Worm (Caenorhabditis elegans) whole organism, mixed stage, embryonic: ENCODE measurements around the gene snu-13.

Experiments used
- M03D4.4 ChIP-seq: sonication (generic microtip); optimal IDR thresholded peaks from 2 replicates; lab custom pipeline; 2017; ENCODE audit warnings: mild to moderate bottlenecking, missing genetic modification characterization, missing compliant biosample characterization
- bed-3 ChIP-seq: fragments of 200-800 bp; sonication (Bioruptor generic); optimal IDR thresholded peaks from 3 replicates; lab custom pipeline; 2018; ENCODE audit warnings: mild to moderate bottlenecking, missing genetic modification characterization, moderate library complexity, missing compliant biosample characterization
- blmp-1 ChIP-seq: fragments of 150-350 bp; optimal IDR thresholded peaks from 2 replicates; lab custom pipeline; 2014; ENCODE audit warnings: missing biosample characterization, missing genetic modification characterization
- ceh-39 ChIP-seq: fragments of 150-350 bp; optimal IDR thresholded peaks from 2 replicates; lab custom pipeline; 2014; ENCODE audit warnings: missing biosample characterization, missing genetic modification characterization
- ceh-83 ChIP-seq: fragments of 200-800 bp; sonication (Bioruptor generic); optimal IDR thresholded peaks from 2 replicates; lab custom pipeline; 2018; ENCODE audit warnings: mild to moderate bottlenecking, missing genetic modification characterization, missing compliant biosample characterization
- ces-1 ChIP-seq: fragments of 150-350 bp; optimal IDR thresholded peaks from 2 replicates; lab custom pipeline; 2014; ENCODE audit warnings: missing biosample characterization, missing genetic modification reagents, missing genetic modification characterization
- cnd-1 ChIP-seq: fragments of 200-800 bp; sonication (Bioruptor generic); optimal IDR thresholded peaks from 2 replicates; lab custom pipeline; 2018; ENCODE audit warnings: mild to moderate bottlenecking, missing genetic modification characterization, missing compliant biosample characterization
- drap-1 ChIP-seq: fragments of 200-800 bp; sonication (Bioruptor generic); optimal IDR thresholded peaks from 3 replicates; lab custom pipeline; 2018; ENCODE audit warnings: mild to moderate bottlenecking, missing genetic modification characterization, missing compliant biosample characterization
- elt-1 ChIP-seq: sonication (generic microtip); optimal IDR thresholded peaks from 2 replicates; lab custom pipeline; 2017; ENCODE audit warnings: missing genetic modification characterization, mild to moderate bottlenecking, missing compliant biosample characterization, antibody characterized with exemption, moderate library complexity, borderline replicate concordance; ENCODE audit not compliant: insufficient read depth
- elt-3 ChIP-seq: fragments of 150-350 bp; optimal IDR thresholded peaks from 2 replicates; lab custom pipeline; 2014; ENCODE audit warnings: missing biosample characterization, missing genetic modification characterization
- ham-2 ChIP-seq: fragments of 200-800 bp; sonication (Bioruptor generic); optimal IDR thresholded peaks from 2 replicates; lab custom pipeline; 2018; ENCODE audit warnings: mild to moderate bottlenecking, missing genetic modification characterization, missing compliant biosample characterization
- hlh-1 ChIP-seq: fragments of 150-350 bp; optimal IDR thresholded peaks from 2 replicates; lab custom pipeline; 2014; ENCODE audit warnings: missing biosample characterization, missing genetic modification reagents, missing genetic modification characterization
- lin-13 ChIP-seq: fragments of 150-350 bp; optimal IDR thresholded peaks from 2 replicates; lab custom pipeline; 2014; ENCODE audit warnings: missing biosample characterization, missing genetic modification characterization
- lin-32 ChIP-seq: fragments of 200-800 bp; sonication (Bioruptor generic); optimal IDR thresholded peaks from 2 replicates; lab custom pipeline; 2018; ENCODE audit warnings: mild to moderate bottlenecking, missing genetic modification characterization, missing compliant biosample characterization
- lsy-2 ChIP-seq: fragments of 150-350 bp; optimal IDR thresholded peaks from 2 replicates; lab custom pipeline; 2014; ENCODE audit warnings: missing biosample characterization, missing genetic modification characterization
- mab-5 ChIP-seq: fragments of 150-350 bp; optimal IDR thresholded peaks from 2 replicates; lab custom pipeline; 2014; ENCODE audit warnings: missing biosample characterization, missing genetic modification characterization
- mep-1 ChIP-seq: fragments of 150-350 bp; optimal IDR thresholded peaks from 2 replicates; lab custom pipeline; 2017; ENCODE audit warnings: missing biosample characterization, missing genetic modification reagents, missing genetic modification characterization, inconsistent platforms
- nhr-12 ChIP-seq: fragments of 150-350 bp; optimal IDR thresholded peaks from 2 replicates; lab custom pipeline; 2014; ENCODE audit warnings: missing biosample characterization, missing genetic modification characterization
- nhr-2 ChIP-seq: fragments of 150-350 bp; optimal IDR thresholded peaks from 2 replicates; lab custom pipeline; 2014; ENCODE audit warnings: missing biosample characterization, missing genetic modification characterization
- nhr-237 ChIP-seq: fragments of 150-350 bp; optimal IDR thresholded peaks from 2 replicates; lab custom pipeline; 2014; ENCODE audit warnings: missing biosample characterization, missing genetic modification characterization
- nhr-28 ChIP-seq: fragments of 150-350 bp; optimal IDR thresholded peaks from 2 replicates; lab custom pipeline; 2014; ENCODE audit warnings: missing biosample characterization, missing genetic modification characterization
- nhr-76 ChIP-seq: sonication (generic microtip); optimal IDR thresholded peaks from 2 replicates; lab custom pipeline; 2017; ENCODE audit warnings: missing biosample characterization, missing genetic modification characterization
- pha-4 ChIP-seq: fragments of 150-350 bp; optimal IDR thresholded peaks from 2 replicates; lab custom pipeline; 2018; ENCODE audit warnings: missing biosample characterization, missing genetic modification reagents, missing genetic modification characterization
- sem-2 ChIP-seq: fragments of 200-800 bp; sonication (Bioruptor generic); optimal IDR thresholded peaks from 2 replicates; lab custom pipeline; 2018; ENCODE audit warnings: mild to moderate bottlenecking, missing genetic modification characterization, missing compliant biosample characterization
- snpc-4 ChIP-seq: fragments of 150-350 bp; optimal IDR thresholded peaks from 2 replicates; lab custom pipeline; 2014; ENCODE audit warnings: missing biosample characterization, missing genetic modification characterization
- sptf-1 ChIP-seq: sonication (generic microtip); optimal IDR thresholded peaks from 2 replicates; lab custom pipeline; 2017; ENCODE audit warnings: mild to moderate bottlenecking, missing genetic modification characterization, moderate library complexity, missing compliant biosample characterization
- tbx-8 ChIP-seq: fragments of 200-800 bp; sonication (Bioruptor generic); optimal IDR thresholded peaks from 2 replicates; lab custom pipeline; 2018; ENCODE audit warnings: mild to moderate bottlenecking, missing genetic modification characterization, moderate library complexity, missing compliant biosample characterization
- unc-120 ChIP-seq: sonication (generic microtip); optimal IDR thresholded peaks from 2 replicates; lab custom pipeline; 2017; ENCODE audit warnings: missing genetic modification characterization, missing compliant biosample characterization; ENCODE audit not compliant: poor library complexity, severe bottlenecking
- unc-39 ChIP-seq: fragments of 150-350 bp; optimal IDR thresholded peaks from 2 replicates; lab custom pipeline; 2014; ENCODE audit warnings: missing biosample characterization, missing genetic modification characterization
- unc-62 ChIP-seq: fragments of 150-350 bp; optimal IDR thresholded peaks from 2 replicates; lab custom pipeline; 2014; ENCODE audit warnings: missing biosample characterization, missing genetic modification reagents, missing genetic modification characterization
- ztf-11 ChIP-seq: fragments of 150-350 bp; optimal IDR thresholded peaks from 2 replicates; lab custom pipeline; 2014; ENCODE audit warnings: missing biosample characterization, missing genetic modification characterization

Gene snu-13

ce11 chrII:10627086-10627485 is 31.3 kb downstream of the snu-13 start:
- no peak for TF ChIP-seq mab-5 (tag; lab: Kevin White, UChicago)
- TF ChIP-seq lsy-2, result no peak
- no peak for TF ChIP-seq tbx-8 (GFP tag; lab: Kevin White, UChicago)
- no peak for TF ChIP-seq nhr-2 (tag; lab: Kevin White, UChicago)
- TF ChIP-seq unc-120, result no peak
- no peak for TF ChIP-seq sptf-1
- no peak for TF ChIP-seq ham-2 (GFP tag; lab: Kevin White, UChicago)
- TF ChIP-seq nhr-237 (tag; lab: Kevin White, UChicago), result no peak
- TF ChIP-seq nhr-12 (tag; lab: Kevin White, UChicago), result no peak
- no peak for TF ChIP-seq bed-3 (GFP tag; lab: Kevin White, UChicago)
- TF ChIP-seq unc-39, result no peak

DNA sequence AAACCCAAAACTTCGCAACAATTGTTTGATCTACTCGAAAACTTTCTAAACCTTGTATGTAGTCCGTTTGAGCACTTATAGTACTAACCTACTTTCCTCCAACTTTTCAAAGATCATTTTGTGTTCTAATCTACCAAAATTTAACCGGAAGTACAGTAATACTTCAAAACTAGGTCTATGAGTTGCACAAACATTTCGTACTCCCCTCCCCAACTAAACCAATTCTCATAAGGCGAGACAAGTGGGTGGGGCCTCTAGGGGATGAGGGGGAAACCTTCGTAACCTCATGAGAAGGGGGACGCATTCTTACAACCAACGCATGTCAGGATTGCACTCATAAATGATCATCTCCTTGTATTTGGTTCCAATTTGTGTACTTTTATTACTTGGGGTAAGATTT is 36.5 kb downstream of the snu-13 start, which contains the start of gene cutl-9:
Gene cutl-9 (plus strand): TSS at position 301 of the 400 bp plus-strand sequence.
- no peak for TF ChIP-seq ceh-39 (tag; lab: Kevin White, UChicago)
- no peak for TF ChIP-seq ceh-83
- no peak for TF ChIP-seq snpc-4 (tag; lab: Kevin White, UChicago)
- TF ChIP-seq lsy-2, result no peak
- TF ChIP-seq lin-13, result no peak
- TF ChIP-seq drap-1 (GFP tag; lab: Kevin White, UChicago), result no peak
- no peak for TF ChIP-seq bed-3 (GFP tag; lab: Kevin White, UChicago)
- TF ChIP-seq elt-3, result no peak

- TF ChIP-seq bed-3 (GFP tag; lab: Kevin White, UChicago) (no peak), snpc-4 (tag; lab: Kevin White, UChicago) (no peak), unc-62 (GFP tag; lab: Kevin White, UChicago) (no peak), drap-1 (GFP tag; lab: Kevin White, UChicago) (no peak), lsy-2 (no peak), mep-1 (tag; lab: Kevin White, UChicago) (no peak), M03D4.4 (tag; lab: Kevin White, UChicago) (no peak), cnd-1 (tag; lab: Kevin White, UChicago) (no peak), sem-2 (GFP tag; lab: Kevin White, UChicago) (no peak), nhr-237 (tag; lab: Kevin White, UChicago) (no peak), nhr-76 (tag; lab: Kevin White, UChicago) (no peak)
- TF ChIP-seq, all 35 proteins: peak for 0
Measured at ce11 chrII:10618157-10618556, 40.3 kb downstream of the snu-13 start, which contains the start of gene C14A4.13. C14A4.13 (plus strand) TSS chrII:10618457.

DNA sequence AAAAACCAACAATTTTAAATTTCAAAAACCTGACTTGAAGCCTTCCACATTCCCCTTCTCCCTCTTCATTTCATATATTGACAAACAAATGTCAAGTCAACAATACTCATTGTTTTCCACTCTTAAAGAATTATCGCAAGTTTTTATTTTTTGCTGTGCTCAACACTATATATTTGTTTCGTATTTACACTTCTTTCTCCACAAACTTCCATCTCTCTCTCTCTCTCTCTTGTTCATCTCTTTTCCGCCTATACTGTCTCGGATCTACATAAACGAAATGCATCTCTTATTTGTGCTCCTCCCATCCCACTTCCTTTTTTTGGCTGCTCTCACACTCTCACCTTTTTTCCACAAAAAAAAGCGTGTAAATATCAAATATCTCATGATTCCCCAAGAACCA is 45.7 kb downstream of the snu-13 start, which contains the start of gene C14A4.12:
Gene C14A4.12 (plus strand): TSS at position 301 of the 400 bp plus-strand sequence.
- TF ChIP-seq pha-4 (tag; lab: Kevin White, UChicago) (peak; percentile 14), ztf-11 (tag; lab: Kevin White, UChicago) (no peak)
- TF ChIP-seq, all 35 proteins: peak for 1

DNA sequence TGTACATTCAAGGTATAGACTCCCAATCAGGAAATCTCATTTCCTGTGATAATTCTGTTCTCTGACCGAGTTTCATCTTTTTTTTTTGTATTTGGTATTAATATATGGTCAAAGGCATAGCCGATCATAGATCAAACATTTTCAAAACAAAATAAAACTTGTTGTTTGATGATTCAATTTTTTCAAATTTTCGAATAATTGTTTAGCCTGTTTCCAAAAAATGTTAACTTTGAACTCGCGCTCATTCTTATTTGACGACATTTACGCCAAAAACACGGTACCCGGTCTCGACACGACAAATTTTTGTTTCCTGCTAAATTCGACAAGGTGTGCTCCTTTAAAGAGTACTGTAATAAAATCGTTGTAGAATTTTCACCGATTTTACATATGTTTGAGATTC is 49.6 kb downstream of the snu-13 start:
- TF ChIP-seq ceh-83 (no peak), hlh-1 (no peak), elt-1 (no peak), tbx-8 (GFP tag; lab: Kevin White, UChicago) (no peak), blmp-1 (no peak), elt-3 (no peak), ces-1 (GFP tag; lab: Kevin White, UChicago) (no peak), lin-32 (GFP tag; lab: Kevin White, UChicago) (no peak), ham-2 (GFP tag; lab: Kevin White, UChicago) (no peak), unc-39 (no peak), cnd-1 (tag; lab: Kevin White, UChicago) (no peak), nhr-28 (tag; lab: Kevin White, UChicago) (no peak), nhr-76 (tag; lab: Kevin White, UChicago) (no peak), mab-5 (tag; lab: Kevin White, UChicago) (no peak), ceh-39 (tag; lab: Kevin White, UChicago) (no peak)
- TF ChIP-seq, all 35 proteins: peak for 0
